Worm (Caenorhabditis elegans) whole organism, L4/young adult: Measurements from ENCODE around the gene C01B10.9.

Experiments used
- W03F9.2 ChIP-seq: fragments of 150-350 bp; optimal IDR thresholded peaks from 2 replicates; lab custom pipeline; 2014; ENCODE audit warnings: missing biosample characterization, missing genetic modification characterization
- him-1 ChIP-seq: sonication (generic microtip); optimal IDR thresholded peaks from 2 replicates; lab custom pipeline; 2016; ENCODE audit warnings: missing genotype, missing genetic modification reagents, missing genetic modification characterization, missing compliant biosample characterization

- TF ChIP-seq W03F9.2 (tag; lab: Kevin White, UChicago): no peak
- no peak for TF ChIP-seq him-1 (tag; lab: Kevin White, UChicago)
These were observed 16.6 kb downstream of the C01B10.9 start for ce11 chrIV:6648625-6649024.
